Fruit fly (Drosophila melanogaster) whole organism, larva: ENCODE data around the gene Zmynd8.

Experiments
- noc ChIP-seq: fragments of 200-800 bp; sonication (Bioruptor generic); optimal IDR thresholded peaks from 3 replicates; lab custom pipeline; 2019; ENCODE audit warnings: missing biosample characterization, mild to moderate bottlenecking, missing genetic modification characterization, moderate library complexity

The Zmynd8 gene

DNA sequence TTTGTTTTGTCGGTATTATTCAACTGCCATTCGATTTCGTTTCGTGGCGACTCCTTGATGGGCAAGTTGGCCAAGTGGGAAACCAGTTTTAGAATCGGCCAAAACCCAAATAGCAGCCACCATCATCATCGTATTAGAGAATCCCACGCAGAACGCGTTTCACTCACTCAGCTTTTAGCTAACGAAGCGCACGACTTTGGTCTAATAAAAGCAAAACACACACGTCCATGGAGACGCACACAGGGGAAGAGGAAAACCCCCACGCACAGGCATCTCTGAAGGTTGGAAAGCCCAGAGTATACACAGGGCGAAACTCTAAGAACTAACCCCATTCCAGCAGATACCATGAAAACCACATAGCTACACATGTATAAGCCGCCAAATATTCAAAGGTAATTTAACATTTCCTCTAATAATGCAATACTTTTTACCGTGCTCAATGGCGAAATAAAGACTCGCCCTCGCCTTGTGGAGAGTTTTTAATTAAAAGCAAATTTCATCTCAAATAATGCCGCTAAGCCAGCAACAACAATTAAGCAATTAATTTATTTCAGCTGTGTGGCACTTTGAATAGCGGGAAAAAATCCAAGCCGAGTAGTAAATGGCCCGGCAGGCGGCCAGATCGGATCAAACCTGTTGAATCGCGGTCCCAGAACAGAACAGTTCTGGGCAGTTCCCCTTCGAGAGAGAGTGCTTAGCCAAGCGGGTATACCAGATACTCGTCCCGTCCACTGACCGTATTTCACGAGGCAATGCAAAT is 42.2 kb downstream of the Zmynd8 start:
- no peak for TF ChIP-seq noc

DNA sequence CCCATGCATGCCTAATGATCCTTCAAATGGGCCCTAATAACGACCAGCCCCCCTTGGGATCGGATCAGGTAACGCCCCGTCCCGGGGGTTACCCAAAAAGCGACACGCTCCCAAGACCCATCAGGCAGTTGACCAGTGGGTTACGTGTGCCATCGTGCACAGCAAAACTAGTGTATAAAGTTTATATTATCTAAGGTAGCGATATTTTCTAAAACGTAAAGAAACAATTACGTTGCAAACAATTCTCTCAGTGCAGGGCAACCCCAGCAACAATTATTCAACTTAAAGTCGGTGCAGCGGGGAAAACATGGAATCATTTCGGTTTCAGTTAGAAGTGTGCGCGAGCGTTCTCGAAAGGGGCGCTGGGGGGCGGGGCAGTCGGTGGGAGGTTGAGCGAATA is 43.3 kb downstream of the Zmynd8 start:
- TF ChIP-seq noc, result no peak

DNA sequence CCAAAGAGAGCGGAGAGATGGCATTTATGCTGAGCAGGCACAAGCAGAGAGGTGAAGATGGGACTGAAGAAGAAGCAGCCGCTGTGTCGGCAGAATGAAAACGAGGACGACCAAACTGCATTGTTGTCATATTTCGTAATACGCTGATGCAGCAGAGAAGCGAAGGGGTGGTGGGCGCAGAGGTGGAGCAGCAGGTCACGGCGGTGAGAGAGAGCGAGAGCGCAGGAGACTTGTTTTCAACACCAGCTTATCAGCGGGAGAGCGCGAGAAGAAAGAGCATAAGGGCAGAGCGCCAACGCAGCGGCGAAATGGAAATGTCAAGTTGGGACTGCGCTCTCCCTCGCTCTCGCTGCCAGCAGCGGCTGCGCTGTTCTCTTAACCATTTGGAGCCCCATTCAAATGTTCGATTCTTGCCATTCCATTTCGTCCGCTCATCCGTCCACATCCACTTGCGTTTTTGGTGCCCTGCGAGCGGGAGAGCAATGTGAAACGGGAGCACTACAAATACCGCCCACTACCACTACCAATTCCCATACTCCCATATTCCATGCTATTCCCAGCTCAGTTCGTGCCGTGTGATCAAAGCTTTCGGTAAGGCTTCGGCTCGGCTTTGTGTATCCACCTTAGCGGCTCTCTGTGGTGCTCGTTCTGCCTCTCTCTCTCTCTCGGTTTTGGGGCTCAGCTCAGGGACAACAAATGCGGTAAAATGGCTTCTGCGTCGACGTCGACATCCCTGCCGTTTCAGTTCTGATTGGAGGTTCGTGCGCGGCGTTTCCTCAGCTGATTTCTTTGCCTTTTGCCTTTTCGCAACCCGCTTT is 44.2 kb downstream of the Zmynd8 start, which contains the start of gene ttk:
Gene ttk (plus strand): TSS at position 562 of the 818 bp plus-strand sequence.
- no peak for TF ChIP-seq noc

DNA sequence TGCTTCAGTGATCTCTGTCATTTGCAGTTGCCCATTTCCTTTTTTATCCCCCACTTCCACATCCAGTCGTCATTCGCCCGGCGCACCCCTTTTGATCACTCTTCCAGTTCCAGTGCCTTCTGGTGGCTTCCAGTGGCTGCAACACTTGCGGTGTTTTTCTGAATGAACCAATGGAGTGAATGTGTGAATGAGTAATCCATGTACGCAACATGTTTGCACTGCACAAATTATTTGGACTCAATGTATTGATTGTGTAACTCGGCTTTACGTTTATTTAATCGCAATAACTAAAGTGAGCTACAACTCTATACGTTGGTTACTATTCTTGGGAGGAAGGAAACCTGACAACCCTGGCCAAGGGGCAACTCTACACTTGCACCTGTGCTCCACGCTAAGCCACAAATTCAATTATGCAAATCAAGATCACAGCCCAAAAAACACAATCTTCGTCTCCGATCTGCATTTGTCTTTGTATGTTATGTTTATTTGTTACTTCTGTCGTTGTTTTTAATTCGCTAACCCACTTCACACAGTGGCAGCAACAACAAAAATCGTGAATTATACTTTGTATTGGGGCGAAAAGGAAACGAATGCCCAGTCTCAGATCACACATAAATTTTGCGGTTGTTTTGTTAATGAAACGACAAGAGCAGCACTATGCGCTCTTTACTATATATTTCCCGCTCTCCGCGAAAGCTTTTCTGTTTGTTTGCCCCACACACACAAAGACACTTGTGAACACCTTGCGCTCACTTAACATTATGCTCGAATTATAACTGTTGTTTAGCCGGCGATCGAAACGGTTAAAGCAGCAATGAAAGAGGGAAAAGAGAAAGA is 45.8 kb downstream of the Zmynd8 start:
- peak; percentile 11 for TF ChIP-seq noc

DNA sequence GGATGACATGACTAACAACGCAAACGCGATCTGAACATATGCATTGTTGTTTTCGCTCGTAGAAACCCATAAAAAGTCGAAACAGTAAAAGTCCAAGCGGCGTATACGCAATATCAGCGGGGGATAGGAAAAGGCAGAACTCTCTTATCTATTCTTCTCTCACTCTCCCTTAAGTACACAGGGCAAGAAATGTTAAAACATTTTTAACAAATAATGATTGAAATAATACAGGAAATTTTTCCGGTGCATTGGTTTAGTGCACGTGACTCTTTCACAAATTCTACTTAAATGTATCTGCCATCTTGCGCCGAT is 46.4 kb downstream of the Zmynd8 start:
- no peak for TF ChIP-seq noc

DNA sequence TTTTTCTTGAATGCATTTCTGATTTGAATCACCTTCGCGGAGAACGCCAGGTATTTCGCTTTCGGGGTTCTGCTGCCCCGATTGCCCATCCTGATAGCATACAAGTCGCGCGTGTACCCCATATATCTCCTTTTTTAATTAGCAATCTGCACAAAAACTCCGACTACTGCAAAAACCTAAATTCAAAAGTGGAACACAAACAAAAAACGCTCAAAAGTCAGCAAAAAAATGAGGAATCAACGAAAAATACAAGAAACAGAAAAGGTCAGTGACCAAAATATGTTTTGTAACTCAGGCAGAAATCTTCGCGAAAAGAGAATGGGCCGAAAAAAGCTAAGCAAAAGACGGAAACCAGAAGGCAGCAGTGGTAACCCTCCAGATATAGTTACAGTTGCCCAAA is 47.0 kb downstream of the Zmynd8 start:
- no peak for TF ChIP-seq noc

DNA sequence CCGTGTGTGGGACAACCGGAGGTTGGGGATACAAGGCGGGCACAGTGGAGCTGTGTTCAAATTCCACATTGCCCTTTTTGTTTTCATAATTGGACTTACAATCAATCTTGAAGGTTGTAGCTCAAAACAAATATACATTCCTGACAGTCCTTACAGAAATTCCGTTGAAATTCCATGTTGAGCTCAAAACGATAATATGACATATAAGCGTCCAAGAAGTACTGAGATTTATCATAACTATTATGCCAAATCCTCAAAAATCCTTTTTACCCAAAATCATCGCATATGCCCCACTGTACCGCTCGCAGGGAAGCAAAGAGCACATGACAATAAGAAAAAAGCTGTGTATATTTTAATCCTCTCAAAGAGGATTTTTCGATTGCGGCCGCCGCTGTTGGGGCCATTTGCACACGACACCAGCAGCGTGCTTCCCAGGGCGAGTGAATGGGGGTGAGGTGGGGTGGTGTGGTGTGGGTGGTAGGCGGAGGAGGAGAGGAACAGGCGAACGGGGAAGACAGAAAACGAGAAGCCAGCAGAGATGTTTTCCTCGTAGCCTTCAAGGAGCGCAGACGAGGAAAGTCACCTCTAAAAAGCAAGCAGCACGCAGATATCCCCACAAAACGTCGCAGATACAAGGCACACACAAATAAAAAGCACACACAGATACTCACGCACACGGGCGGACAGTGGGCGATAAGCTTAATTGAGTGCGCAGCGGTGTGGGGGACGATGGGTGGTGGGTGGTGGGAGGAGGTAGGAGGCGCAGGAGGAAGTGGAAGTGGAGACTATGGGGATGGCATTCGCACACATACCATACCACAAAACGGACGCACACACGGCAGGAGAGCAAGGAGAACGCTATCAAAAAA is 48.3 kb downstream of the Zmynd8 start:
- TF ChIP-seq noc, result peak; percentile 10

DNA sequence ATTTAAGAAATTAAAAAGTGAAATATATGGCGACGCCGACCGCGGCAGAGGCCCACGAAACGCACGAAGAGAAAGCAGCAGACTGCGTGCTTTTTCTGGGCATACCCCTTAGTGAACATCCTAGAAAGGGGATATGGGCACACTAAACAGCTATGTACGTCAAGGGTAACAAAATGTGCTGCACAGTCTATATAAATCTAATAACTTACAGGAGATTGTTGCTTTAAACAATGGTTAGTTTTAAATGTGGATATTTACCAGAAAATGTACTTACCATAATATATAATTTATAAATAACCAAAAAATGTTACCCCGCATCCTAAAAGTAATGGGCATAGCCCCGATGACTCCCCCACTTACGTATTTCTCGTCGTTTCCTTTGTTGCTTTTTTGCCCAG is 48.9 kb downstream of the Zmynd8 start:
- TF ChIP-seq noc, result no peak

DNA sequence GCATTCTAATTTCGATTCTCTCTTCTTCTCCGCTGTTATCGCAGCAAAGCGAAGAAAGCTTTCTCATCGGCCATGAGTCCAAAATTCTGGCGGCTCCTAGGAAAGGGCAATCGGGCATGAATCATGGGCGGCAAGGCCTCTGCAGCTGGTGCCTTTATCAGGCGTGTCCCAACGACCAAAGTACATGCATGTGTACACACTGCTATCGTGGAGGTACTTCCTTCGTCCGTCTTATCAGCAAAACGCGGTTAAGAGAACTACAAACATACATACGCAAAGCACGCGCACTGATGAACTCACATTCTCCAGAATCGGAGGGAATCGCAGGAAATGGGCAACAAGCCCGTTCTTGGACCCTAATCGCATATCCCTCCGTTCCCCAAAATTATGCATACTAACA is 49.7 kb downstream of the Zmynd8 start:
- no peak for TF ChIP-seq noc

DNA sequence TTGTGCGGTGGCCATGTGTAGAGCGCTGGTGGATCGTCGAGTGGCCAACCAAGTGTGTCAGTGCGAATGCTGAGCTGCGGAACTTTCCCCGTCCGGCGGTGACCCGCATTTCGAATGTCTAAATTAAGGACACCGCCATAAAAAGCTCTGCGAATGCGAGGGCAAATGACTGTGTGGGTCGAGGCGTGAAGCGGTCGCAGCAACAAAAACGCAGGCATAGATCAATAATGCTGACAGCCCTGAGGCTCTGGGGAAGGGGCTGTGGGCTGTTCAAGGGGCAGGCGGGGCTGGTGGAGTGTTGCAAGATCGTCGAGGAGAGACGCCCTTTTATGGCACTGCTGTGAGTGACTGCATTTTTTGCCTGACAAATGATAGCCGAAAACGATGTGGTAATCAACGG is 50.2 kb downstream of the Zmynd8 start:
- no peak for TF ChIP-seq noc

DNA sequence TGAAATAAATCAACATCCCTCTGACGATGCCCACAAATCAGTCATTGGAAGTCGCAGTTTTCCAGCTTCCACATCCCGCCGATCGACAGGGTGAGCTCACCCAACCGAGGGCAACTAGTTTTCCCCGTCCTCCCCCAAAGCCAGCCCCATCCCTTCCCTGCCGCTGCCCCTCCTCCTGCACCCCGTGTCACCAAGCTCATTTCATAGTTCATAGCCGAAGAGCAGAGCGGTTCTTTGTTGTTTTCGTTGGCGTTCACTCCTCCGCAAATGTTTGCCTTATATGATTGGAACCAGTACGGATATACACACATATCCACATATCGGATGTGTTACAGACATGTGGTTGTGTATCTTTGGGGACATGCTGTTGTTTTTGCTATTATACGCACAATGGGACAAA is 50.8 kb downstream of the Zmynd8 start:
- no peak for TF ChIP-seq noc

DNA sequence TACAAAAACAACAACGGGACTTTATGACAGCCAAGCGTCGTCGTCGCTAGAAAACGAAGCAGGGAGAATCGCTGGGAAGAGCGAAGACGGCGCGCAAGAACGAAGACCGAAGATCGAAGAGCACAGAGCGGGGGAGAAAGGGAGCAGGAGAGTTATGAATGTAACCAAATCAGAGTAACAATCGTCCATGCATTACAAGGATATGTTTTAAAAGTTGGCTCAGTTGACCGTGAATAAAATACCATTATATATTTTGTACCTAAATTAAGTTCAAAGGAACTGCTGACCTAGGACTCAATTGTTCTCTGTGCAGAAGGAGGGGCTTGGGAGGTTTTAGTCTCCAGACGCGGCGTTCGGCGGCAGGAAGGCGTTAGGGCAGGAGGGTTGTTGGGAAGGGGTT is 52.2 kb downstream of the Zmynd8 start:
- peak; percentile 5 for TF ChIP-seq noc

DNA sequence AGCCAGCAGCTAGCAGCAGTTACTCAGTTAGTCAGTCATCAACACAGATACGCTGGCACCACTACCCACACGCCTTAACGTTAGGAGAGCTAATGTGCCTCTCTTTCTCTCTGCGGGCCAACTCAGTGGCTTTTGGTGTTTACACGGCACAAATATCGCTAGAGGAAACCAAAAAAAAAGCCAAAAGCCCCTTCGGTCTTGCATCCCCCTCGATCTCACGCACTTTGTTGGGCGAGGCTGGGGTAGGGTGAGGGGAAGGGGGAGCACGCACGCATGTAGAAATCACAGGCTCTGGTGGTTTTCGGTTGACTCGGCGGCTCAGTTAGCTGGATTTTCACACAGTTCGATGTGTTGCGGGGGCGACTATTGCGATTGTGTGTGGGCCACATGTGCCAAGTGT is 52.7 kb downstream of the Zmynd8 start:
- TF ChIP-seq noc, result no peak

DNA sequence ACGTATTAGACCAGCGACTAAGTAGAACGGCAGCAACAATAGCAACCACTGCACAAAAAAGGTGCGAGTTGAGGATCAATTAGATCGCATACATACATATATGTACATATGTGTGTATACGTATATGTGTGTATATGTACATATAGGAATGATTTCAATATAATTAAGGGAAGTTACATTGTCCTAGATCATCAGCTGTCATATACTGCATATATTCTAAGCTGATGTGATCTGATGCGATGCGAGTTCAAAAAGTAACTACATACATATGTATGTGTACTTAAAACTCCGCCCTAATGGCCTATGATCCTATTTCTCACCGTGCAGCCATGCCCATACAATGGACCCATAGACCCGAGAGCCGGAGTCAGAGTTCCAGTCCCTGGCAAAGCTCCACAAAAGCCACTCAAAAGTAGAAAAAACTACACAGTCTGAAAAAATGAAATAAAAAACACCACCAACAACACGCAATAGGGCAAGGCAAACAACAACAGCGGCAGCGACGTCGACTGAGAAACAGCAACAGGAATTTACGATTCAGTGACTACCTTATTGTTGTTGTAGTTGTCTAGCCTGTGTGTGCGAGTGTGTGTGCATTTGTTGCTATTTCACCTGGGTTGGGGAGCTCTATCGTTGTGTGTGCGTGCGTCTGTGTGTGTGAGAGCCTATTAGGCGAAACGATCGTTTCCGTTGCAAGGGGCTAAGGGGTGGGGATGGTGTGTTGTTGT is 54.1 kb downstream of the Zmynd8 start:
- no peak for TF ChIP-seq noc

DNA sequence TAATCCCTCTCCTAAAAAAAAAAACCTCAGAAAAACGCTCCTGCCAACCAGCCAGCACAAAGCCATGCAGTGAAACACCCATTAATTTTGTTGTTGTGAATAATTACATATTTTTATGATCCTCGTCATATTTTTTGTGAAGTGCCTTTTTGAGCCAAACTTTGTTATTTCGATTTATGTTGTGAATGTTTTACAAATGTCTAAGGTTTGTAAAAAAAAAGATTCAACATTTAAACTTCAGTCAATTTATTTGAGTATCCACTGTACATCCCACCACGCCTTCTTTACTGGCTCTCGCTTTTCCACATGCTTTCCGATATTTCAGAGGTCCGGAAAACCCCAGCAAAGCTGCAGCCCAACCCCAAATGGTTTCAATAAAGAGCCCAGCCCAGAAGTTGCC is 54.9 kb downstream of the Zmynd8 start:
- no peak for TF ChIP-seq noc
